Fruit fly (Drosophila melanogaster) whole organism, embryonic: ENCODE measurements around the gene Pgant8.

ENCODE experiments used
- Bdp1 ChIP-seq: fragments of 200-800 bp; sonication (Bioruptor generic); optimal IDR thresholded peaks from 3 replicates; lab custom pipeline; 2016; ENCODE audit warnings: missing biosample characterization, missing genetic modification characterization
- CG10979 ChIP-seq: fragments of 200-800 bp; sonication (Bioruptor generic); optimal IDR thresholded peaks from 2 replicates; lab custom pipeline; 2018; ENCODE audit warnings: missing biosample characterization, mild to moderate bottlenecking, missing genetic modification characterization, moderate library complexity
- CG17829 ChIP-seq: fragments of 200-800 bp; optimal IDR thresholded peaks from 2 replicates; lab custom pipeline; 2019; ENCODE audit warnings: missing biosample characterization, mild to moderate bottlenecking, missing genetic modification characterization, moderate library complexity
- CG3281 ChIP-seq: fragments of 200-800 bp; sonication (Bioruptor generic); optimal IDR thresholded peaks from 3 replicates; lab custom pipeline; 2017; ENCODE audit warnings: missing biosample characterization, mild to moderate bottlenecking, missing genetic modification characterization
- CG3838 ChIP-seq: fragments of 200-800 bp; sonication (Bioruptor generic); optimal IDR thresholded peaks from 3 replicates; lab custom pipeline; 2016; ENCODE audit warnings: missing biosample characterization, missing genetic modification characterization
- CG8765 ChIP-seq: fragments of 200-800 bp; sonication (Bioruptor generic); IDR thresholded peaks from 2 replicates; pipeline ENCODE4 v1.3.6; 2022; ENCODE audit warnings: missing biosample characterization, missing genetic modification characterization
- CkIIα-i1 ChIP-seq: fragments of 200-800 bp; sonication (Bioruptor generic); IDR thresholded peaks from 2 replicates; pipeline ENCODE4 v1.3.6; 2022; ENCODE audit warnings: missing biosample characterization, missing genetic modification characterization
- H2.0 ChIP-seq: fragments of 200-800 bp; sonication (Bioruptor generic); IDR thresholded peaks from 2 replicates; pipeline ENCODE4 v1.3.6; 2022; ENCODE audit warnings: missing biosample characterization, missing genetic modification characterization
- bowl ChIP-seq: fragments of 200-800 bp; sonication (Bioruptor generic); IDR thresholded peaks from 2 replicates; pipeline ENCODE4 v1.3.6; 2022; ENCODE audit warnings: missing biosample characterization, missing genetic modification characterization
- fd3F ChIP-seq: fragments of 200-800 bp; sonication (Bioruptor generic); optimal IDR thresholded peaks from 2 replicates; lab custom pipeline; 2018; ENCODE audit warnings: missing biosample characterization, mild to moderate bottlenecking, missing genetic modification characterization, moderate library complexity
- fd96Cb ChIP-seq: fragments of 200-800 bp; sonication (Bioruptor generic); optimal IDR thresholded peaks from 2 replicates; lab custom pipeline; 2018; ENCODE audit warnings: missing biosample characterization, mild to moderate bottlenecking, missing genetic modification characterization, moderate library complexity
- gem ChIP-seq: fragments of 200-800 bp; sonication (Bioruptor generic); optimal IDR thresholded peaks from 2 replicates; lab custom pipeline; 2019; ENCODE audit warnings: missing biosample characterization, mild to moderate bottlenecking, missing genetic modification characterization, moderate library complexity
- hkb ChIP-seq, 2 experiments: fragments of 200-800 bp in 1 of 2; fragments of >200 bp in 1 of 2; sonication (Bioruptor generic) in 1 of 2; IDR thresholded peaks in 1 of 2; optimal IDR thresholded peaks in 1 of 2; 2 replicates each; pipeline versions ENCODE4 v1.3.6 to Lab custom; 2017 to 2022; ENCODE audit warnings: missing biosample characterization in 1 of 2, missing genetic modification characterization in 1 of 2
- vnd ChIP-seq: fragments of 200-800 bp; sonication (Bioruptor generic); IDR thresholded peaks from 3 replicates; pipeline ENCODE4 v1.3.6; 2022; ENCODE audit warnings: missing biosample characterization, missing genetic modification characterization; ENCODE audit not compliant: partially characterized antibody

dm6 chr3L:15659341-15659740, 24.3 kb upstream of the Pgant8 start, which contains the start of the genes Eig71Eh and Eig71Ei:
- TF ChIP-seq fd96Cb (tag; lab: Kevin White, UChicago) (no peak), fd3F (no peak), CG10979 (tag; lab: Kevin White, UChicago) (no peak), CG8765 (GFP tag; lab: Robert Waterston, UW) (no peak), vnd (GFP tag; lab: Robert Waterston, UW) (no peak), bowl (GFP tag; lab: Robert Waterston, UW) (no peak), Bdp1 (GFP tag; lab: Kevin White, UChicago) (no peak), CG3281 (GFP tag; lab: Kevin White, UChicago) (no peak), gem (tag; lab: Kevin White, UChicago) (no peak), hkb (optimal IDR thresholded peaks at IDR 0.05; lab: Kevin White, UChicago) (no peak), hkb (GFP tag; IDR thresholded peaks at IDR 0.05; lab: Robert Waterston, UW) (no peak), H2.0 (GFP tag; lab: Robert Waterston, UW) (no peak), CG17829 (no peak), CkIIα-i1 (GFP tag; lab: Robert Waterston, UW) (no peak), CG3838 (no peak)
